Fruit fly (Drosophila melanogaster): ENCODE data around the gene pigeon.

pigeon gene

dm6 chr2L:19141435-19142126 is 44.3 kb upstream of the pigeon start (continued):
- TF ChIP-seq Xrp1 (GFP tag; IDR thresholded peaks at IDR 0.05) (peak; percentile 57; the same call in 1 of the 2 replicates), YL-1 (GFP tag; optimal IDR thresholded peaks at IDR 0.05) (peak; percentile 7), Mad (GFP tag; optimal IDR thresholded peaks at IDR 0.05) (peak; percentile 64), esg (GFP tag; conservative IDR thresholded peaks at IDR 0.05) (peak; percentile 50; the same call in 1 of the 2 replicates), Hsf (GFP tag; optimal IDR thresholded peaks at IDR 0.05) (peak; percentile 70), emc (GFP tag; optimal IDR thresholded peaks at IDR 0.05) (peak; percentile 42)

dm6 chr2L:19142176-19142870 is 43.5 kb upstream of the pigeon start:
- no peak for TF ChIP-seq sisA (GFP tag; IDR thresholded peaks at IDR 0.05)
- TF ChIP-seq Fer3 (tag; optimal IDR thresholded peaks at IDR 0.05): peak; percentile 12
- peak; percentile 41 for TF ChIP-seq lilli (GFP tag; optimal IDR thresholded peaks at IDR 0.05)
- TF ChIP-seq CG13287 (GFP tag; IDR thresholded peaks at IDR 0.05; ENCODE audit: partially characterized antibody): no peak
- no peak for TF ChIP-seq Bteb2 (GFP tag; optimal IDR thresholded peaks at IDR 0.05)
- no peak for TF ChIP-seq zen2 (GFP tag; IDR thresholded peaks at IDR 0.05; ENCODE audit: partially characterized antibody)
- TF ChIP-seq CG7745 (tag; optimal IDR thresholded peaks at IDR 0.05): no peak
- TF ChIP-seq CG14014 (GFP tag; IDR thresholded peaks at IDR 0.05): no peak
- TF ChIP-seq CG17186 (GFP tag; optimal IDR thresholded peaks at IDR 0.05): no peak
- TF ChIP-seq PHDP (tag; optimal IDR thresholded peaks at IDR 0.05): peak; percentile 22
- TF ChIP-seq CG7357 (GFP tag; IDR thresholded peaks at IDR 0.05): no peak
- no peak for TF ChIP-seq kay (GFP tag; optimal IDR thresholded peaks at IDR 0.05)
- TF ChIP-seq CG13624 (GFP tag; optimal IDR thresholded peaks at IDR 0.05): no peak
- peak; percentile 47; the same call in 1 of the 3 replicates for TF ChIP-seq CG11695 (GFP tag; IDR thresholded peaks at IDR 0.05)
- TF ChIP-seq CG17328 (GFP tag; IDR thresholded peaks at IDR 0.05): no peak
- TF ChIP-seq CG8359 (GFP tag; optimal IDR thresholded peaks at IDR 0.05; ENCODE audit: borderline replicate concordance): no peak
- TF ChIP-seq BtbVII (GFP tag; optimal IDR thresholded peaks at IDR 0.05): no peak
- no peak for TF ChIP-seq HmgD (GFP tag; optimal IDR thresholded peaks at IDR 0.05)
- no peak for TF ChIP-seq CG8944 (GFP tag; optimal IDR thresholded peaks at IDR 0.05)
- TF ChIP-seq fd3F (GFP tag; optimal IDR thresholded peaks at IDR 0.05): no peak
- no peak for TF ChIP-seq CG12744 (GFP tag; optimal IDR thresholded peaks at IDR 0.05)
- no peak for TF ChIP-seq CG43689 (GFP tag; IDR thresholded peaks at IDR 0.05)
- no peak for TF ChIP-seq Dfd (GFP tag; optimal IDR thresholded peaks at IDR 0.05)
- no peak for TF ChIP-seq CG5245 (GFP tag; optimal IDR thresholded peaks at IDR 0.05)
- no peak for TF ChIP-seq Dip2 (GFP tag; IDR thresholded peaks at IDR 0.05)
- TF ChIP-seq Ets97D (GFP tag; optimal IDR thresholded peaks at IDR 0.05): no peak
- no peak for TF ChIP-seq B-H2 (GFP tag; optimal IDR thresholded peaks at IDR 0.05)
- no peak for TF ChIP-seq B-H1 (GFP tag; IDR thresholded peaks at IDR 0.05)
- no peak for TF ChIP-seq slou (GFP tag; optimal IDR thresholded peaks at IDR 0.05)
- no peak for TF ChIP-seq tll (GFP tag; optimal IDR thresholded peaks at IDR 0.05)
- peak; percentile 42 for TF ChIP-seq CG17385 (GFP tag; optimal IDR thresholded peaks at IDR 0.05)
- TF ChIP-seq tna (GFP tag; IDR thresholded peaks at IDR 0.05; ENCODE audit: partially characterized antibody): no peak
- no peak for TF ChIP-seq Sin3A (optimal IDR thresholded peaks at IDR 0.05)
- no peak for TF ChIP-seq CG3065 (GFP tag; optimal IDR thresholded peaks at IDR 0.05)
- TF ChIP-seq lov (optimal IDR thresholded peaks at IDR 0.05): no peak
- no peak for TF ChIP-seq lov (GFP tag; IDR thresholded peaks at IDR 0.05)
- TF ChIP-seq CG11247 (GFP tag; IDR thresholded peaks at IDR 0.05): no peak
- no peak for TF ChIP-seq CG8765 (GFP tag; IDR thresholded peaks at IDR 0.05)
- TF ChIP-seq CG4360 (GFP tag; IDR thresholded peaks at IDR 0.05): 0 out of 2 replicates have a peak, but pooled peaks have one; percentile 9
- peak; percentile 13; the same call in 1 of the 2 replicates for TF ChIP-seq vvl (GFP tag; IDR thresholded peaks at IDR 0.05)
- TF ChIP-seq CG18599 (GFP tag; optimal IDR thresholded peaks at IDR 0.05): no peak
- TF ChIP-seq CG15514 (GFP tag; optimal IDR thresholded peaks at IDR 0.05): no peak
